Worm (Caenorhabditis elegans): Measurements from ENCODE around the gene lcmt-1.
A peak's percentile ranks its signal among the peaks of the same experiment; 100 is the strongest.

lcmt-1 gene

ce11 chrIII:4345034-4345433 lies 1.8 kb downstream of the lcmt-1 start, which contains the start of gene hse-5:
Gene hse-5 (plus strand): TSS chrIII:4345334.
- no peak for TF ChIP-seq mbf-1 (tag; optimal IDR thresholded peaks at IDR 0.05)
- TF ChIP-seq Y55F3AM.14 (GFP tag; optimal IDR thresholded peaks at IDR 0.05), result no peak
- no peak for TF ChIP-seq ceh-82 (tag; optimal IDR thresholded peaks at IDR 0.05)
- no peak for TF ChIP-seq sma-3 (GFP tag; optimal IDR thresholded peaks at IDR 0.05)
- TF ChIP-seq nhr-25 (tag; optimal IDR thresholded peaks at IDR 0.05), result no peak
- no peak for TF ChIP-seq nhr-23 (tag; optimal IDR thresholded peaks at IDR 0.05)
- no peak for TF ChIP-seq nhr-6 (tag; optimal IDR thresholded peaks at IDR 0.05)

ce11 chrIII:4349799-4350198 lies 6.6 kb downstream of the lcmt-1 start, which contains the start of gene B0285.6:
Gene B0285.6 (plus strand): TSS chrIII:4350099.
- TF ChIP-seq nhr-237 (tag; optimal IDR thresholded peaks at IDR 0.05) (no peak), nhr-21 (tag; optimal IDR thresholded peaks at IDR 0.05) (no peak), peb-1 (tag; optimal IDR thresholded peaks at IDR 0.05) (no peak), nhr-23 (tag; optimal IDR thresholded peaks at IDR 0.05) (no peak), skn-1 (tag; optimal IDR thresholded peaks at IDR 0.05) (no peak), dmd-4 (tag; optimal IDR thresholded peaks at IDR 0.05) (no peak), ama-1 (optimal IDR thresholded peaks at IDR 0.05) (no peak), lin-13 (GFP tag; optimal IDR thresholded peaks at IDR 0.05) (no peak), nhr-6 (tag; optimal IDR thresholded peaks at IDR 0.05) (no peak), elt-1 (tag; optimal IDR thresholded peaks at IDR 0.05) (no peak)

ce11 chrIII:4356384-4356783 lies 13.1 kb downstream of the lcmt-1 start, which contains the start of gene mnp-1:
Gene mnp-1 (plus strand): TSS chrIII:4356594.
- TF ChIP-seq ceh-16 (tag; optimal IDR thresholded peaks at IDR 0.05) (no peak), sma-9 (GFP tag; optimal IDR thresholded peaks at IDR 0.05) (no peak), sma-9 (tag; optimal IDR thresholded peaks at IDR 0.05) (no peak), mbf-1 (tag; optimal IDR thresholded peaks at IDR 0.05) (no peak)

- TF ChIP-seq nhr-129 (tag; optimal IDR thresholded peaks at IDR 0.05) (peak; percentile 22), elt-3 (tag; optimal IDR thresholded peaks at IDR 0.05) (no peak), fos-1 (tag; optimal IDR thresholded peaks at IDR 0.05) (peak; percentile 78), nhr-21 (tag; optimal IDR thresholded peaks at IDR 0.05) (no peak)
Measured at ce11 chrIII:4357438-4357837, 14.2 kb downstream of the lcmt-1 start.

ce11 chrIII:4358345-4358744 lies 15.1 kb downstream of the lcmt-1 start:
- peak; percentile 49 for TF ChIP-seq mab-5 (tag; optimal IDR thresholded peaks at IDR 0.05)
- peak; percentile 45 for TF ChIP-seq F13H6.1 (tag; optimal IDR thresholded peaks at IDR 0.05)
- no peak for TF ChIP-seq alr-1 (tag; optimal IDR thresholded peaks at IDR 0.05)
- TF ChIP-seq lsy-2 (tag; optimal IDR thresholded peaks at IDR 0.05), result peak in 1 of 2 experiments; percentile 15
- TF ChIP-seq sma-9 (GFP tag; optimal IDR thresholded peaks at IDR 0.05), result peak; percentile 3
- no peak for TF ChIP-seq sma-9 (tag; optimal IDR thresholded peaks at IDR 0.05)

ce11 chrIII:4359208-4359607 lies 16.0 kb downstream of the lcmt-1 start:
- TF ChIP-seq lsy-2 (tag; optimal IDR thresholded peaks at IDR 0.05) (peak in 1 of 2 experiments; percentile 2), sma-3 (GFP tag; optimal IDR thresholded peaks at IDR 0.05) (no peak)

- TF ChIP-seq nhr-11 (tag; optimal IDR thresholded peaks at IDR 0.05) (no peak), unc-39 (tag; optimal IDR thresholded peaks at IDR 0.05) (no peak), ceh-82 (tag; optimal IDR thresholded peaks at IDR 0.05) (no peak)
Measured at ce11 chrIII:4359900-4360299, 16.7 kb downstream of the lcmt-1 start.

ce11 chrIII:4362332-4362731 lies 19.1 kb downstream of the lcmt-1 start:
- no peak for TF ChIP-seq nhr-129 (tag; optimal IDR thresholded peaks at IDR 0.05)
- no peak for TF ChIP-seq ZK546.5 (tag; optimal IDR thresholded peaks at IDR 0.05)
- no peak for TF ChIP-seq nhr-23 (tag; optimal IDR thresholded peaks at IDR 0.05)
- TF ChIP-seq fos-1 (tag; optimal IDR thresholded peaks at IDR 0.05), result peak; percentile 28
- TF ChIP-seq ama-1 (optimal IDR thresholded peaks at IDR 0.05), result no peak
- TF ChIP-seq unc-39 (tag; optimal IDR thresholded peaks at IDR 0.05), result no peak
- TF ChIP-seq F13H6.1 (tag; optimal IDR thresholded peaks at IDR 0.05), result peak; percentile 17
- TF ChIP-seq gmeb-1 (tag; optimal IDR thresholded peaks at IDR 0.05), result no peak
- peak; percentile 31 for TF ChIP-seq sma-3 (GFP tag; optimal IDR thresholded peaks at IDR 0.05)
